Worm (Caenorhabditis elegans): ENCODE results near the gene F49C5.10.
"Not testable (repeated sequence)": the region's sequence is repeated elsewhere in the genome, so short reads cannot be mapped to it uniquely, and the experiment has no call there.

F49C5.10 gene

DNA sequence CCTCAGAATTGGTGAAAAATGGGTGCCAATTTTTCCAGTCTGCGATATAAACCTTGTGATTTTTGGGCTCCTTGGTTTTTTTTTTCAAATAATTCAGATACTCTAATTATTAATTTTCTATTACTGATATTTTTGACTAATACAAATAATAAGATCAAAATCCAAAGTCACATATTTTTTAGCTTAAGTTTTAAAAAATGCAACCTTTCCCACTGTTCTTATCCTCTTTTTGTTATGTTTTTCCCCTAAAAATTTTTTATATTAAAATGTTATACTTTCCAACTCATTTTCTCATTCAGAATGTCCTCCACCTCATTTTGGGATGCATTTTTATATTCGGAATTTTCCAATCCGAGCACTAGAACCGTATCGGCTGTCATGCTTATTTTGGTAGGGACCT is 15.6 kb upstream of the F49C5.10 start, which contains the start of gene srx-120:
TSS of gene srx-120 (plus strand) at position 301 of the 400 bp plus-strand sequence.
- TF ChIP-seq tbx-11 (GFP tag; IDR thresholded peaks at IDR 0.05) = no peak
- TF ChIP-seq ets-7 (tag; optimal IDR thresholded peaks at IDR 0.05) = no peak
- no peak for TF ChIP-seq sea-1 (GFP tag; conservative IDR thresholded peaks at IDR 0.05)
- no peak for TF ChIP-seq hnd-1 (tag; optimal IDR thresholded peaks at IDR 0.05)
- no peak for TF ChIP-seq pes-1 (GFP tag; IDR thresholded peaks at IDR 0.05)
- no peak for TF ChIP-seq F13C5.2 (tag; optimal IDR thresholded peaks at IDR 0.05)
- TF ChIP-seq scrt-1 (GFP tag; IDR thresholded peaks at IDR 0.05) = no peak

DNA sequence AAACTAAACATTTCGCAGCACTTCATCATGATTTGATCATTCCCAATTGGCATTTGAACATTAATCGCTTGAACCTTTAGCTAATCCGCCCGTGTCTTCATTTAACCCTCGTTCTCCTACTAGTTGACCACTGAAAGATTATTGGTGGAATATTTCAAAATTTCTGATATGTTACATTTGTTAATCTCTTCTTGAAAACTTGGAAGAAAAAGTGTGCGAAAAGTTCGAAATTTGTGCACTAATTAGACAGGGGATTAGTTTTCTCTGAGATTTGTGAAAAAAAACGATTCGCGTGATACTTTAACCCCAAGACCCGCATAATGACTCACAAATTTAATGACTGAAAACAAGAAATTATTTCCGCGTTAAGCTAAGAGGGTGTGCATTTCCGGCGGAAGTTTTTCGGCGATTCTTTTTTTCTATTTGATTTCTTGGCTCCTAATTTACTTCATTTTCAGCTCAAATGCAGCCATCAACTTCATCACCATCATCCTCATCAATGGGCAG is 11.2 kb upstream of the F49C5.10 start, which contains the start of gene nimk-1:
TSS of gene nimk-1 (plus strand) at position 457 of the 507 bp plus-strand sequence.
- TF ChIP-seq ceh-36 (tag; optimal IDR thresholded peaks at IDR 0.05) (peak; percentile 59), hnd-1 (tag; optimal IDR thresholded peaks at IDR 0.05) (no peak)

ce11 chrII:12536203-12536602 is 10.4 kb upstream of the F49C5.10 start, which contains the start of gene F49C5.3:
F49C5.3 (plus strand) TSS chrII:12536503.
- TF ChIP-seq hnd-1, tra-4, F13C5.2 (tag; optimal IDR thresholded peaks at IDR 0.05): not testable (repeated sequence)

- TF ChIP-seq hmg-4 (GFP tag; optimal IDR thresholded peaks at IDR 0.05) = no peak
- TF ChIP-seq tbx-37 (GFP tag; conservative IDR thresholded peaks at IDR 0.05) = no peak
- TF ChIP-seq B0310.2 (tag; optimal IDR thresholded peaks at IDR 0.05) = no peak
- no peak for TF ChIP-seq scrt-1 (GFP tag; IDR thresholded peaks at IDR 0.05)
- TF ChIP-seq hmbx-1 (tag; optimal IDR thresholded peaks at IDR 0.05) = no peak
- TF ChIP-seq ceh-13 (GFP tag; optimal IDR thresholded peaks at IDR 0.05) = no peak
- TF ChIP-seq F13C5.2 (tag; optimal IDR thresholded peaks at IDR 0.05) = no peak
These were observed 7.2 kb upstream of the F49C5.10 start for ce11 chrII:12539395-12539794.

- TF ChIP-seq tbx-11 (GFP tag; IDR thresholded peaks at IDR 0.05) (no peak), ceh-36 (tag; optimal IDR thresholded peaks at IDR 0.05) (no peak), hmbx-1 (tag; optimal IDR thresholded peaks at IDR 0.05) (no peak)
These were observed 4.0 kb upstream of the F49C5.10 start for ce11 chrII:12542594-12542997.

DNA sequence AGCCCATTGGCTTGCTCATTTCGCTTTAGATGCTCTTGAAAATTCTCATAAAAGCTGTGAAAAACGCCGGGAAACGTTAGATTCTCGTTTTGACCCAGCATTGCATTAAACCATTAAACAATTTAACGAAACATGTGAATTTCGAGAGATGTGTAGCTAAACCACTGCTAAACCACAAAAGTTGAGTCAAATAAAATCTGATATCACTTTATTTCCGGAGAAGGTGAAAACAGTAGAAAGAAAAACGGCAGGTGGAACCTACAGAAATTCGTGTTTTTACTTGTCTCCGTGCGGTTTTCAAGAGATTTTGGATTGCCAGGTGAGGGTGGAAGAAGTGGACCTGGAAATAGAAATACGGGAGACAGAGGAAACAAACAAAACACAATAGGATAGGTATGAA is 2.0 kb upstream of the F49C5.10 start, which contains the start of gene F49C5.9:
TSS of gene F49C5.9 (minus strand) at position 101 of the 400 bp plus-strand sequence.
- TF ChIP-seq aly-1 (tag; optimal IDR thresholded peaks at IDR 0.05) (no peak), pes-1 (GFP tag; IDR thresholded peaks at IDR 0.05) (no peak), tra-4 (tag; optimal IDR thresholded peaks at IDR 0.05) (no peak), hnd-1 (tag; optimal IDR thresholded peaks at IDR 0.05) (no peak), F13C5.2 (tag; optimal IDR thresholded peaks at IDR 0.05) (no peak), sea-1 (GFP tag; conservative IDR thresholded peaks at IDR 0.05) (no peak), ets-7 (tag; optimal IDR thresholded peaks at IDR 0.05) (no peak), tbx-37 (GFP tag; conservative IDR thresholded peaks at IDR 0.05) (no peak), scrt-1 (GFP tag; IDR thresholded peaks at IDR 0.05) (no peak), ceh-13 (GFP tag; optimal IDR thresholded peaks at IDR 0.05) (no peak), tbx-11 (GFP tag; IDR thresholded peaks at IDR 0.05) (no peak), hmbx-1 (tag; optimal IDR thresholded peaks at IDR 0.05) (no peak), ama-1 (optimal IDR thresholded peaks at IDR 0.05) (no peak), hmg-4 (GFP tag; optimal IDR thresholded peaks at IDR 0.05) (no peak), B0310.2 (tag; optimal IDR thresholded peaks at IDR 0.05) (no peak), flt-1 (GFP tag; IDR thresholded peaks at IDR 0.05) (no peak), ceh-36 (tag; optimal IDR thresholded peaks at IDR 0.05) (no peak)

ce11 chrII:12547547-12547946 is 991 bp downstream of the F49C5.10 start, which contains the start of gene F49C5.16:
F49C5.16 (plus strand) TSS chrII:12547847.
- TF ChIP-seq scrt-1 (GFP tag; IDR thresholded peaks at IDR 0.05) (no peak), tbx-11 (GFP tag; IDR thresholded peaks at IDR 0.05) (no peak), tbx-37 (GFP tag; conservative IDR thresholded peaks at IDR 0.05) (no peak), hmbx-1 (tag; optimal IDR thresholded peaks at IDR 0.05) (no peak), B0310.2 (tag; optimal IDR thresholded peaks at IDR 0.05) (no peak), ama-1 (optimal IDR thresholded peaks at IDR 0.05) (no peak), pes-1 (GFP tag; IDR thresholded peaks at IDR 0.05) (no peak), F13C5.2 (tag; optimal IDR thresholded peaks at IDR 0.05) (no peak), ets-7 (tag; optimal IDR thresholded peaks at IDR 0.05) (no peak)

DNA sequence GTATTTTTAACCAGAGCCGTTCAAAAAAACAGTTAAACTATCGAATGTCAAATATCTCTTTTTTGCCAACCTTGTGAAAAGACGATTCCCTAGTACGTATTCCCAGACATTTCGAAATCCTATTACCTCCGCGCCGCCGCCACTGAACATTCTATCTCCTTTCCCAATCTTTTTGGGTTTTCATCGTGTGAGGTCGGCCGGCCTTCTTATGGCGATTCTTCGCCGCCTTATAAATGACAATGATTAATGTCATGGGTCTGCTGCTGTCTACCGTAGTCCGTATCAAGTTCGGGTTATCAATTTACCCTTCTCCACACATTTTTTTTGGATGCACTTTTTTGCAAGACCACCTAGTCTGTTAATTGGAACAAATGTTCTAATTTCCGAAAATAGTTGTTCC is 3.1 kb downstream of the F49C5.10 start:
- TF ChIP-seq tbx-11 (GFP tag; IDR thresholded peaks at IDR 0.05) = no peak
- no peak for TF ChIP-seq aly-1 (tag; optimal IDR thresholded peaks at IDR 0.05)
- no peak for TF ChIP-seq sea-1 (GFP tag; conservative IDR thresholded peaks at IDR 0.05)
- TF ChIP-seq ceh-13 (GFP tag; optimal IDR thresholded peaks at IDR 0.05) = no peak
- no peak for TF ChIP-seq ama-1 (optimal IDR thresholded peaks at IDR 0.05)
- no peak for TF ChIP-seq ceh-36 (tag; optimal IDR thresholded peaks at IDR 0.05)
- TF ChIP-seq scrt-1 (GFP tag; IDR thresholded peaks at IDR 0.05) = no peak
- TF ChIP-seq ets-7 (tag; optimal IDR thresholded peaks at IDR 0.05) = no peak
- TF ChIP-seq pes-1 (GFP tag; IDR thresholded peaks at IDR 0.05) = no peak
- TF ChIP-seq B0310.2 (tag; optimal IDR thresholded peaks at IDR 0.05) = no peak
- TF ChIP-seq tbx-37 (GFP tag; conservative IDR thresholded peaks at IDR 0.05) = no peak

- TF ChIP-seq aly-1 (tag; optimal IDR thresholded peaks at IDR 0.05) (no peak), tbx-11 (GFP tag; IDR thresholded peaks at IDR 0.05) (no peak), ceh-13 (GFP tag; optimal IDR thresholded peaks at IDR 0.05) (no peak), ama-1 (optimal IDR thresholded peaks at IDR 0.05) (no peak), B0310.2 (tag; optimal IDR thresholded peaks at IDR 0.05) (no peak), scrt-1 (GFP tag; IDR thresholded peaks at IDR 0.05) (no peak), ets-7 (tag; optimal IDR thresholded peaks at IDR 0.05) (no peak), ceh-36 (tag; optimal IDR thresholded peaks at IDR 0.05) (no peak), F13C5.2 (tag; optimal IDR thresholded peaks at IDR 0.05) (no peak), sea-1 (GFP tag; conservative IDR thresholded peaks at IDR 0.05) (no peak), hmg-4 (GFP tag; optimal IDR thresholded peaks at IDR 0.05) (no peak), hnd-1 (tag; optimal IDR thresholded peaks at IDR 0.05) (no peak), pes-1 (GFP tag; IDR thresholded peaks at IDR 0.05) (no peak), flt-1 (GFP tag; IDR thresholded peaks at IDR 0.05) (no peak), hmbx-1 (tag; optimal IDR thresholded peaks at IDR 0.05) (no peak), tra-4 (tag; optimal IDR thresholded peaks at IDR 0.05) (no peak), tbx-37 (GFP tag; conservative IDR thresholded peaks at IDR 0.05) (no peak)
These were observed 4.4 kb downstream of the F49C5.10 start for ce11 chrII:12550940-12551339.
